Worm (Caenorhabditis elegans) whole organism, L1 larva: Measurements from ENCODE around the gene F58A4.1.

Experiments
- F16B12.6 ChIP-seq: fragments of 150-350 bp; optimal IDR thresholded peaks from 2 replicates; lab custom pipeline; 2014; ENCODE audit warnings: missing biosample characterization, missing genetic modification characterization
- blmp-1 ChIP-seq: fragments of 150-350 bp; optimal IDR thresholded peaks from 2 replicates; lab custom pipeline; 2014; ENCODE audit warnings: missing biosample characterization, missing genetic modification characterization
- ceh-82 ChIP-seq, 3 experiments: fragments of 150-350 bp in 1 of 3; sonication (generic microtip) in 2 of 3; optimal IDR thresholded peaks; 2 replicates each; lab custom pipeline; 2014 to 2017; ENCODE audit warnings: missing biosample characterization in 3 of 3, missing genetic modification characterization in 3 of 3
- efl-1 ChIP-seq, 4 experiments: fragments of 150-350 bp; optimal IDR thresholded peaks in 3 of 4; peaks in 1 of 4; 1 replicate in 1 of 4; 2 replicates in 3 of 4; lab custom pipeline; 2014; ENCODE audit warnings: missing biosample characterization in 2 of 4, missing genetic modification characterization in 2 of 4, missing genetic modification reagents in 2 of 4
- elt-2 ChIP-seq: sonication (generic microtip); optimal IDR thresholded peaks from 2 replicates; lab custom pipeline; 2016; ENCODE audit warnings: missing genetic modification characterization, mild to moderate bottlenecking, inconsistent platforms, missing compliant biosample characterization, missing genetic modification reagents
- elt-3 ChIP-seq, 6 experiments: fragments of 150-350 bp in 1 of 6; sonication (generic microtip); optimal IDR thresholded peaks; 2 replicates each; lab custom pipeline; 2017 to 2018; ENCODE audit warnings: missing biosample characterization in 6 of 6, missing genetic modification characterization in 6 of 6, inconsistent platforms in 1 of 6
- fkh-10 ChIP-seq: sonication (generic microtip); optimal IDR thresholded peaks from 2 replicates; lab custom pipeline; 2017; ENCODE audit warnings: missing biosample characterization, missing genetic modification reagents, missing genetic modification characterization
- grh-1 ChIP-seq: fragments of 200-800 bp; sonication (Bioruptor generic); IDR thresholded peaks from 2 replicates; pipeline ENCODE4 v1.3.6; 2022; ENCODE audit warnings: missing genetic modification reagents, missing genetic modification characterization, missing compliant biosample characterization
- hlh-17 ChIP-seq: fragments of 200-800 bp; sonication (Bioruptor generic); optimal IDR thresholded peaks from 2 replicates; lab custom pipeline; 2018; ENCODE audit warnings: missing genetic modification characterization, mild to moderate bottlenecking, missing compliant biosample characterization, moderate library complexity, borderline replicate concordance
- hlh-4 ChIP-seq: sonication (generic microtip); optimal IDR thresholded peaks from 2 replicates; lab custom pipeline; 2016; ENCODE audit warnings: mild to moderate bottlenecking, missing genetic modification characterization, missing compliant biosample characterization
- lin-14 ChIP-seq: fragments of 200-800 bp; sonication (Bioruptor generic); optimal IDR thresholded peaks from 2 replicates; lab custom pipeline; 2018; ENCODE audit warnings: mild to moderate bottlenecking, missing genetic modification characterization, moderate library complexity, missing compliant biosample characterization
- lin-35 ChIP-seq, 2 experiments: fragments of 150-350 bp; optimal IDR thresholded peaks; 2 replicates each; lab custom pipeline; 2014; ENCODE audit warnings: missing biosample characterization in 2 of 2, missing genetic modification characterization in 2 of 2, missing genetic modification reagents in 2 of 2
- lsy-2 ChIP-seq, 2 experiments: fragments of 150-350 bp; optimal IDR thresholded peaks; 2 replicates each; lab custom pipeline; 2014; ENCODE audit warnings: missing biosample characterization in 2 of 2, missing genetic modification characterization in 2 of 2
- nhr-11 ChIP-seq: fragments of 150-350 bp; optimal IDR thresholded peaks from 2 replicates; lab custom pipeline; 2014; ENCODE audit warnings: missing biosample characterization, missing genetic modification characterization
- nhr-20 ChIP-seq: sonication (generic microtip); optimal IDR thresholded peaks from 2 replicates; lab custom pipeline; 2016; ENCODE audit warnings: mild to moderate bottlenecking, missing genetic modification characterization, missing compliant biosample characterization
- nhr-71 ChIP-seq: sonication (generic microtip); optimal IDR thresholded peaks from 2 replicates; lab custom pipeline; 2016; ENCODE audit warnings: mild to moderate bottlenecking, missing genetic modification characterization, moderate library complexity, missing compliant biosample characterization
- nhr-85 ChIP-seq: sonication (generic microtip); peaks from one replicate; lab custom pipeline; 2016; ENCODE audit warnings: missing genetic modification characterization, inconsistent platforms, missing compliant biosample characterization
- unc-98 ChIP-seq: fragments of 200-800 bp; sonication (Bioruptor generic); IDR thresholded peaks from 2 replicates; pipeline ENCODE4 v1.3.6; 2022; ENCODE audit warnings: missing genetic modification characterization, missing compliant biosample characterization
- xbp-1 ChIP-seq: sonication (generic microtip); optimal IDR thresholded peaks from 2 replicates; lab custom pipeline; 2016; ENCODE audit warnings: missing genetic modification characterization, missing compliant biosample characterization

Gene F58A4.1

DNA sequence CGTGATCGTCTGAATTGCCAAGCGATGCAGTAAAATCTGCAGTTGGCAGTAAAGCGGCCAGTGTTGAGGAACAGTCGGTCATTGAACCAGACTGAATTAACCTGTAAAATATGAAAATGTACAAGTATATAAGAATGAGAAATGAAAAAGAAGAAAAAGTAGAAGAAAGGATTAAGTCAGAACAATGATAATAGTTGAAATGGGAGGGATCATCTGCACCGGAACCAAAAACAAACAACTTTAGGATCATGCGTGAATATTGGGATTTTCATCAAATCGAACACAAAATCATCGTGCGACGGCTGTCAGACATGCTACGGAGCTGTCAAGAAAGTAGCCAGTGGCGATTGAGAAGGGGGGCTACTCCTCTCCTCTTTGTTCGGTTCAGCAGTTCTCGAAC is 38.7 kb downstream of the F58A4.1 start, which contains the start of gene gei-13:
gei-13 (minus strand) TSS at position 101 of the 400 bp plus-strand sequence.
- TF ChIP-seq efl-1 (optimal IDR thresholded peaks at IDR 0.05; lab: Kevin White, UChicago) (no peak), efl-1 (GFP tag; optimal IDR thresholded peaks at IDR 0.05 in 1 of 2; lab: Kevin White, UChicago) (peak in 1 of 2 experiments; percentile 78), unc-98 (GFP tag; lab: Robert Waterston, UW) (no peak)

DNA sequence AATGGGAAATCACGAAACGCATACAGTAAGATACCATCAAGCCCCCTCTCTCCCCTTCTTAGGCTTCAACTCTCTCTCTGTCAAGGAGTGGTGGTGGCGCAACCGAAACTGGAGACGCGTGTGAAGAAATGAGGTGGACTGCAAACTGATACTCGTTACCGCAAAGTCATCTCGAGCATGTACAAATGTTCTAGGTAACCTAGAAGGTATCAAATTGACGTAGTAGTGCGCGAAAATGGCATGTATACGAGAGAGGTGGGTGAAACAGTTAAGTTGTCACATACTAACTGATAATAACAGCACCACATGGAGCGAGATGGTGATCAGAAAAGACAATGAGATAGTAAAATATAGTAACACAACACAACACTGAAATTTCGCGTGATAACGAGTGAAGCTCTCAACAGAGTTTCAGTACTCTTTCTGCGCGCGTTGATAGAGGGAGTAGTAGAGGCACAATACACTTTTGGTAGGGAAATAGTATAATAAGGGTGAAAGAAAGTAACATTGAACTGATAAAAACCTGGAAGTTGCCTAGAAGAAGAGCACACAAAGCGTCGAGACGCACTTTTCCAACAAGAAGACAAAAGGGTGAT is 40.0 kb downstream of the F58A4.1 start:
- peak; percentile 20 for TF ChIP-seq lin-14 (GFP tag; lab: Kevin White, UChicago)
- no peak for TF ChIP-seq hlh-4
- no peak for TF ChIP-seq efl-1 (optimal IDR thresholded peaks at IDR 0.05; lab: Kevin White, UChicago)
- peak in 1 of 2 experiments; percentile 80 for TF ChIP-seq efl-1 (GFP tag; optimal IDR thresholded peaks at IDR 0.05 in 1 of 2; lab: Kevin White, UChicago)
- peak; percentile 10 for TF ChIP-seq nhr-20 (tag; lab: Kevin White, UChicago)
- no peak for TF ChIP-seq hlh-17 (GFP tag; lab: Kevin White, UChicago)
- TF ChIP-seq lin-35 (GFP tag; optimal IDR thresholded peaks at IDR 0.05; lab: Kevin White, UChicago) = peak in 1 of 2 experiments; percentile 43
- no peak for TF ChIP-seq grh-1 (GFP tag; lab: Robert Waterston, UW)
- TF ChIP-seq blmp-1 = peak; percentile 2
- TF ChIP-seq elt-2 (tag; lab: Kevin White, UChicago) = peak; percentile 82

DNA sequence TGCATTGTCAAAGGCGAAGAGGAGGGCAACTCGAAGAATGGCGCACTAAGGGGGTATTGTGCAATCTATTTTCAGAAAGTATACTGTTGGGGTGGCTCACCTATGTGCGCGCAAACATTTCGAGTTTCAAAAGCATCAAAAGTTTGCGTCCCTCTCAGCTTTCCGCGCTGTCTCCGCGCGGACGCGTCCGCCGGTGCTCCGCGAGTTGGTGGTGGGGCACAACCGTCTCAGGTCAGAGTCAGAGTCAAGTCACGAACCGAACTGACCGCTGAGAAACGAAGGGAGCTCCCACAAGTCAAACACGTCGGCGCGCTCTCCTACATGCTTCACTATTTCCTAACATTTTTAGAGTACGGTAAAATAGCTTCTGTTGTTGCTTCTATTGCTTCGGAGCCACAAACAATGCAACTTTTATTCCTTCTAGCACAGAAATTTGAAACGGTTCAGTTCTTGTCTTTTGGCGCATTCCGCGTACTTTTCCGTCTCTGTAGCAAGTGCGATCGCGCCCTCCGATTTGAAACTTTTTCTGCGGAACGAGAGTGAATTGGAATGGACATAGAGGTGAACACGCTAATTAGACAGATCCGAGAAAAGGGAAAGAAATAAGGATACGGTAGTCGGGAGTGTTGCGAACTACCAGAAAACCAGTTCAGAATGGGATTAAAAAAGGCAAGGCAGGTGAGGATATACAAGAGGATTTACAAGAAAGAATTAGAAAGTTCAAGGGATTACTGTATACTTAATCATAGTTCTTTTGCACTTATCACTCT is 41.2 kb downstream of the F58A4.1 start:
- TF ChIP-seq nhr-11 (tag; lab: Kevin White, UChicago) (no peak), fkh-10 (GFP tag; lab: Kevin White, UChicago) (no peak), efl-1 (optimal IDR thresholded peaks at IDR 0.05; lab: Kevin White, UChicago) (no peak), efl-1 (GFP tag; optimal IDR thresholded peaks at IDR 0.05 in 1 of 2; lab: Kevin White, UChicago) (peak in 1 of 2 experiments; percentile 51), blmp-1 (peak; percentile 96), F16B12.6 (tag; lab: Kevin White, UChicago) (no peak), lsy-2 (tag; optimal IDR thresholded peaks at IDR 0.05; lab: Kevin White, UChicago) (no peak)

DNA sequence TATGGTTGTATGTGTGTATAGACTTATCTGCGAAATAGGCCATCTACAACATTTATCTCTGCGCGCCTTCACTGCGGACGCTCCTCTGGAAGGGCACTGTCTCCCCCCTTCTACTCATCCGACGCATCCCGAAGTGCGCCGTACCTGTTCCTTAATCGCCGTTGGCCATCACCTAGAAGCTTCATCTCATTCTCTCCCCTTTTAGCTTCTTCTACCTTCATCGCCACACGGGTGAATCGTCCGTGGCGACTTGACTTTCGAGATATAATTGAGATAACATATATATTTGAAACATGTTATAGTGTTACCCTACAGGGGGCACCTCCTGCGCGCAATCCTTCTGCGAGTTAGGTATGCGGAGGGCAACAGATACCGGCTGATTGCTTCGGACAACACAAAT is 43.8 kb downstream of the F58A4.1 start:
- TF ChIP-seq nhr-71 (no peak), nhr-85 (tag; lab: Kevin White, UChicago) (peak; percentile 12)

DNA sequence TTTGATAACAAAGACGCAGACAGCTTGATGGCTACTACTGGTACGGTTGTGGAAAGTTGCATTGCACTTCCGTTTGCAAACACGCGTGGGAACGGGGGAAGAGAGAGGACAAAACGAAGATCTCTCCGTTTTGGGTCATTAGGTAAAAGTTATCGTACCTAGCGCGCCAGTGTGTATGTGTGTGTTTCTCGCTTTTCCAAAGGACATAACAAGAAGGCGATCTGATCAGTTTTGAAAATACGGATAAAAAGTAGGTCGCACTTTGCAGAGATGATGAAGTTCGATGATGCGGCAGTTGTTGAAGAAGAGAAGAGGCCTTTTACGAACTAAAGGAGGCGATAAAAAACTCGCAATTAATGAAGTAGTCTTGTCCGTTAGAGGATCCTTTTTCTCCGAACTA is 46.8 kb downstream of the F58A4.1 start:
- peak; percentile 93 for TF ChIP-seq blmp-1
- no peak for TF ChIP-seq xbp-1 (tag; lab: Kevin White, UChicago)
- TF ChIP-seq elt-3 (tag; optimal IDR thresholded peaks at IDR 0.05; lab: Kevin White, UChicago) = peak in 1 of 6 experiments; percentile 38

DNA sequence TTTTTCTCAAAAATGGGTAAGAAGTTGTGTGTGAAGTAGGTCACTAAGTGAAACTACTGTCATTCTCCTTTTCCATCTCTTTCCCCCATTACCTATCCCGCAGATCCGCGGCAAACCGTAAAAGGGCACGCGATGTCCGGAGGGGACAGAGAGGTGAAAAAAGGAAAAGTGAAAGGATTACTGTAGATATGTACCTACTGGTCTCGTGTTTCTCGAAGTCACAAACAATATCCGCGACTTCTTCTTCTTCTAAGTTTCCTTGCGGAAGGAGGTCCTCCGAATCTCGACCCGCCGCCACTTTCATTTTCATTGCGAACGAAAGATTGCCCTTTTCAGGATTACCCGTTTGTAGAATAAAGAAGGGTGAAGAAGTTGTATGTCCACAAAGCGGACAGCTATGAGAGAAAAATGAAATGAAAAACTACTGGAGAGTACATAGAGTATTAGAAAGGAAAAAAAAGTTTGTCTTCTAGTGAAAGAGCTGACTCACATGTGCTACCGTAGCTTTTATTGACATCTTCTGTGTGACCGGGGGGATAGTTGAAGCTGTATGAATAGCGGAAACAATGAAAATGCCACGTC is 48.3 kb downstream of the F58A4.1 start:
- TF ChIP-seq elt-3 (tag; optimal IDR thresholded peaks at IDR 0.05; lab: Kevin White, UChicago) (peak in 1 of 6 experiments; percentile 7), ceh-82 (tag; optimal IDR thresholded peaks at IDR 0.05; lab: Kevin White, UChicago) (no peak), blmp-1 (peak; percentile 100)
